Fruit fly (Drosophila melanogaster): Measurements from ENCODE around the gene HisRS.

HisRS gene

DNA sequence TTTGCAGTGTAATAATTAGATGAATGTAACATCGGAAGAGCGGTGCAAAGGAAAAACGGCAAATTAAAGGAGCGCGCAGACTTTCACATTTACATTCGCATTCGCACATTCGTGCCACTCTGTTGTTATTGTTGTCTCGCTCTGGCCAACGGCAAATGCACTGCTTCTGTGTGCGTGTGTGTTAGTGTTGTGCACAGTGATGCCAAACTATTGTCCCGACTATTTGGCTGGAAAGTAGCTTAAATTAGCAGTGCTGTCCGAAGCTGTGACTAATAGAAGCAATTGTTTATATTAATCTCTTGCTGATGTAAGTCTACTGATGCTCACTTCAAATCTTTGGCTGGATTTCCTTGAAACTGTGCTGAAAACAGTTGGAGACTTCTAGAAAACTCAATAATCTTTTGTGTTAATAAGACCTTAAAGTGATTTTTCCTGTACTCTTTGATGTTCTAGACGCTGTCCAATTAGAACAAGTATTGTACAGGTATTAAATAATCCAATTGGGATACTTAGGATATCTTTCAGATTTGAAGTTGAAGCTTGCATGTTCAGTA lies 837 bp downstream of the HisRS start (continued):
- no peak for TF ChIP-seq schlank (tag; optimal IDR thresholded peaks at IDR 0.05)
- peak; percentile 1 for TF ChIP-seq CG15514 (GFP tag; optimal IDR thresholded peaks at IDR 0.05)
- TF ChIP-seq CG1603 (tag; optimal IDR thresholded peaks at IDR 0.05): peak; percentile 6
- TF ChIP-seq CG12769 (tag; optimal IDR thresholded peaks at IDR 0.05): peak; percentile 13
- peak; percentile 13 for TF ChIP-seq CG14710 (tag; optimal IDR thresholded peaks at IDR 0.05)
- TF ChIP-seq chinmo (GFP tag; IDR thresholded peaks at IDR 0.05; ENCODE audit: partially characterized antibody): peak; percentile 63; the same call in 2 of the 4 replicates

DNA sequence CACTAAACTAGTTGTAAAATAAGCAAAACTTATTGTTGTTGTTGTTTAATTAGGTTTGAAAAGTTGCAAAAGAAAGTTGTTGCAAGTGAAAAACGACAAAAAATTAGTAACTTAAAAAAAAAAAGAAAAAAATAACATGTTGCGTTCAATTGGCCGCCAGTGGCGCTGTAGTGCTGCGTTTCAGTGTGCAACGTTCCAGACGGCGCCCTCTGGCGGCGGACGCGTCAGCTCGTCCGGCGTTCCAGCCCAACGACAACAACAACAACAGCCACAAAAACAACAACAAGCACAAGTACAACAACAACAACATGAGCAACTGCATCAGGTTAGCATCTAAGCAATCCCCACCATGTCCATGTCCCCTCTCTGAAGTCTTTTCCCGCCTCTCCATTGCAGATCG lies 2.2 kb downstream of the HisRS start:
- TF ChIP-seq HmgZ (tag; optimal IDR thresholded peaks at IDR 0.05) (no peak), Optix (GFP tag; IDR thresholded peaks at IDR 0.05) (peak; percentile 51; the same call in 2 of the 3 replicates), exex (tag; optimal IDR thresholded peaks at IDR 0.05) (no peak), lola (GFP tag; optimal IDR thresholded peaks at IDR 0.05) (no peak), lmd (GFP tag; IDR thresholded peaks at IDR 0.05) (peak; percentile 48; the same call in 1 of the 2 replicates), Adf1 (GFP tag; IDR thresholded peaks at IDR 0.05) (no peak), CG6654 (GFP tag; optimal IDR thresholded peaks at IDR 0.05) (no peak), gfzf (GFP tag; optimal IDR thresholded peaks at IDR 0.05) (peak; percentile 5), Kr (GFP tag; optimal IDR thresholded peaks at IDR 0.05) (no peak), CG12769 (tag; optimal IDR thresholded peaks at IDR 0.05) (no peak), bbx (GFP tag; IDR thresholded peaks at IDR 0.05; ENCODE audit: partially characterized antibody) (no peak), Usf (GFP tag; optimal IDR thresholded peaks at IDR 0.05) (no peak), CG6765 (GFP tag; optimal IDR thresholded peaks at IDR 0.05) (no peak), Dref (GFP tag; IDR thresholded peaks at IDR 0.05) (no peak), gsb (GFP tag; IDR thresholded peaks at IDR 0.05) (no peak), kay (GFP tag; optimal IDR thresholded peaks at IDR 0.05) (no peak), btn (GFP tag; optimal IDR thresholded peaks at IDR 0.05) (no peak), CG8924 (tag; optimal IDR thresholded peaks at IDR 0.05) (no peak), Ssrp (tag; optimal IDR thresholded peaks at IDR 0.05) (peak; percentile 27), CG9609 (GFP tag; optimal IDR thresholded peaks at IDR 0.05) (peak; percentile 5), chif (GFP tag; optimal IDR thresholded peaks at IDR 0.05) (peak in 1 of 2 experiments; percentile 59), vfl (GFP tag; optimal IDR thresholded peaks at IDR 0.05) (no peak), CG17612 (GFP tag; IDR thresholded peaks at IDR 0.05) (no peak), CG2712 (tag; optimal IDR thresholded peaks at IDR 0.05) (peak; percentile 51), Six4 (GFP tag; optimal IDR thresholded peaks at IDR 0.05) (no peak), ind (GFP tag; optimal IDR thresholded peaks at IDR 0.05) (no peak), CG15601 (tag; optimal IDR thresholded peaks at IDR 0.05) (no peak), Aef1 (GFP tag; IDR thresholded peaks at IDR 0.05) (peak; percentile 62), CG7786 (GFP tag; optimal IDR thresholded peaks at IDR 0.05) (no peak), lov (optimal IDR thresholded peaks at IDR 0.05) (no peak), lov (GFP tag; IDR thresholded peaks at IDR 0.05) (0 out of 3 replicates have a peak, but pooled peaks have one; percentile 65), Deaf1 (tag; optimal IDR thresholded peaks at IDR 0.05) (no peak), CG6683 (GFP tag; optimal IDR thresholded peaks at IDR 0.05) (no peak), dm (GFP tag; optimal IDR thresholded peaks at IDR 0.05) (peak; percentile 19), CG14014 (GFP tag; IDR thresholded peaks at IDR 0.05) (no peak; the same call in 1 of the 2 replicates), onecut (GFP tag; IDR thresholded peaks at IDR 0.05) (peak; percentile 72), CG2202 (tag; optimal IDR thresholded peaks at IDR 0.05) (no peak), CG11247 (GFP tag; IDR thresholded peaks at IDR 0.05) (no peak; the same call in 1 of the 2 replicates), CG6272 (GFP tag; IDR thresholded peaks at IDR 0.05) (no peak), Meics (GFP tag; optimal IDR thresholded peaks at IDR 0.05) (no peak), CG3281 (GFP tag; optimal IDR thresholded peaks at IDR 0.05) (no peak), rib (GFP tag; IDR thresholded peaks at IDR 0.05) (no peak), al (GFP tag; IDR thresholded peaks at IDR 0.05) (no peak), zen (tag; optimal IDR thresholded peaks at IDR 0.05) (no peak)
